Worm (Caenorhabditis elegans) whole organism, L4 larva: Measurements from ENCODE around the gene T14B4.8.
A peak's percentile ranks its signal among the peaks of the same experiment; 100 is the strongest.

Source experiments
- F37D6.2 ChIP-seq: sonication (generic microtip); optimal IDR thresholded peaks from 2 replicates; lab custom pipeline; 2016; ENCODE audit warnings: mild to moderate bottlenecking, missing genetic modification characterization, missing compliant biosample characterization
- F44E2.7 ChIP-seq: fragments of 200-800 bp; sonication (Bioruptor generic); IDR thresholded peaks from 2 replicates; pipeline ENCODE4 v2.1.2; 2022; ENCODE audit warnings: missing genetic modification characterization, missing compliant biosample characterization
- F49E8.2 ChIP-seq: sonication (generic microtip); optimal IDR thresholded peaks from 2 replicates; lab custom pipeline; 2016; ENCODE audit warnings: missing compliant biosample characterization, mild to moderate bottlenecking, missing genetic modification characterization, borderline replicate concordance
- R02D3.7 ChIP-seq: fragments of 150-350 bp; sonication (generic microtip); optimal IDR thresholded peaks from 3 replicates; lab custom pipeline; 2014; ENCODE audit warnings: missing biosample characterization, missing genetic modification characterization
- Y105C5A.15 ChIP-seq: fragments of 200-800 bp; sonication (Bioruptor generic); IDR thresholded peaks from 2 replicates; pipeline ENCODE4 v1.3.6; 2022; ENCODE audit warnings: missing genetic modification characterization, missing compliant biosample characterization
- Y5F2A.4 ChIP-seq: fragments of 200-800 bp; sonication (Bioruptor generic); optimal IDR thresholded peaks from 2 replicates; lab custom pipeline; 2018; ENCODE audit warnings: mild to moderate bottlenecking, missing genetic modification characterization, missing compliant biosample characterization
- ZK337.2 ChIP-seq: fragments of 200-800 bp; sonication (Bioruptor generic); IDR thresholded peaks from 2 replicates; pipeline ENCODE4 v1.3.6; 2022; ENCODE audit warnings: missing genetic modification reagents, missing genetic modification characterization, missing compliant biosample characterization
- arid-1 ChIP-seq: fragments of 200-800 bp; sonication (Bioruptor generic); conservative IDR thresholded peaks from 2 replicates; pipeline ENCODE4 v1.3.6; 2022; ENCODE audit warnings: missing genetic modification reagents, missing genetic modification characterization, missing compliant biosample characterization
- attf-4 ChIP-seq: sonication (generic microtip); optimal IDR thresholded peaks from 3 replicates; lab custom pipeline; 2017; ENCODE audit warnings: missing biosample characterization, missing genetic modification characterization
- ceh-20 ChIP-seq: fragments of 200-800 bp; sonication (Bioruptor generic); IDR thresholded peaks from 2 replicates; pipeline ENCODE4 v1.3.6; 2022; ENCODE audit warnings: missing genetic modification reagents, missing genetic modification characterization, missing compliant biosample characterization
- ces-1 ChIP-seq: fragments of 150-350 bp; sonication (generic microtip); optimal IDR thresholded peaks from 4 replicates; lab custom pipeline; 2014; ENCODE audit warnings: missing biosample characterization, missing genetic modification reagents, missing genetic modification characterization
- ctbp-1 ChIP-seq: fragments of 200-800 bp; sonication (Bioruptor generic); IDR thresholded peaks from 2 replicates; pipeline ENCODE4 v1.3.6; 2022; ENCODE audit warnings: missing genetic modification reagents, missing genetic modification characterization, missing compliant biosample characterization
- daf-12 ChIP-seq: fragments of 150-350 bp; optimal IDR thresholded peaks from 2 replicates; lab custom pipeline; 2014; ENCODE audit warnings: missing biosample characterization, missing genetic modification reagents, missing genetic modification characterization
- daf-16 ChIP-seq, 3 experiments: sonication (generic microtip); optimal IDR thresholded peaks; 2 replicates each; lab custom pipeline; 2016 to 2017; ENCODE audit warnings: missing genetic modification characterization in 3 of 3, missing genetic modification reagents in 3 of 3, mild to moderate bottlenecking in 2 of 3, missing compliant biosample characterization in 2 of 3, missing biosample characterization in 1 of 3, moderate library complexity in 1 of 3
- daf-19 ChIP-seq: fragments of 200-800 bp; sonication (Bioruptor generic); conservative IDR thresholded peaks from 2 replicates; pipeline ENCODE4 v1.3.6; 2022; ENCODE audit warnings: missing genetic modification characterization, missing compliant biosample characterization
- dmd-6 ChIP-seq: fragments of 200-800 bp; sonication (Bioruptor generic); IDR thresholded peaks from 2 replicates; pipeline ENCODE4 v1.3.6; 2022; ENCODE audit warnings: missing genetic modification reagents, missing genetic modification characterization, missing compliant biosample characterization
- dmd-8 ChIP-seq: fragments of 200-800 bp; sonication (Bioruptor generic); IDR thresholded peaks from 2 replicates; pipeline ENCODE4 v1.3.6; 2022; ENCODE audit warnings: missing genetic modification characterization, missing compliant biosample characterization
- egl-43 ChIP-seq: fragments of 200-800 bp; sonication (Bioruptor generic); IDR thresholded peaks from 2 replicates; pipeline ENCODE4 v1.3.6; 2022; ENCODE audit warnings: missing genetic modification reagents, missing genetic modification characterization, missing compliant biosample characterization
- hif-1 ChIP-seq, 2 experiments: sonication (generic microtip); optimal IDR thresholded peaks; 2 replicates each; lab custom pipeline; 2016 to 2017; ENCODE audit warnings: missing compliant biosample characterization in 2 of 2, missing genetic modification characterization in 2 of 2, missing genetic modification reagents in 2 of 2, missing genotype in 2 of 2, mild to moderate bottlenecking in 1 of 2
- hlh-11 ChIP-seq: fragments of 200-800 bp; sonication (Bioruptor generic); optimal IDR thresholded peaks from 2 replicates; lab custom pipeline; 2018; ENCODE audit warnings: mild to moderate bottlenecking, missing genetic modification characterization, missing compliant biosample characterization
- hlh-30 ChIP-seq: sonication (generic microtip); optimal IDR thresholded peaks from 2 replicates; lab custom pipeline; 2017; ENCODE audit warnings: antibody characterized with exemption, mild to moderate bottlenecking, missing genetic modification characterization, missing compliant biosample characterization; ENCODE audit not compliant: insufficient read depth
- hmg-1.1 ChIP-seq: fragments of 200-800 bp; sonication (Bioruptor generic); IDR thresholded peaks from 2 replicates; pipeline ENCODE4 v1.3.6; 2022; ENCODE audit warnings: missing genetic modification reagents, missing genetic modification characterization, missing compliant biosample characterization
- lin-1 ChIP-seq: fragments of 200-800 bp; sonication (Bioruptor generic); IDR thresholded peaks from 2 replicates; pipeline ENCODE4 v1.3.6; 2022; ENCODE audit warnings: missing genetic modification reagents, missing genetic modification characterization, missing compliant biosample characterization
- lsy-2 ChIP-seq, 2 experiments: fragments of 150-350 bp in 1 of 2; sonication (generic microtip) in 1 of 2; optimal IDR thresholded peaks; 2 replicates each; lab custom pipeline; 2014 to 2017; ENCODE audit warnings: missing biosample characterization in 2 of 2, missing genetic modification characterization in 2 of 2
- madf-9 ChIP-seq: fragments of 200-800 bp; sonication (Bioruptor generic); conservative IDR thresholded peaks from 2 replicates; pipeline ENCODE4 v1.3.6; 2022; ENCODE audit warnings: missing genetic modification reagents, missing genetic modification characterization, missing compliant biosample characterization
- mep-1 ChIP-seq: fragments of 150-350 bp; sonication (generic microtip); optimal IDR thresholded peaks from 3 replicates; lab custom pipeline; 2014; ENCODE audit warnings: missing biosample characterization, missing genetic modification characterization
- mxl-3 ChIP-seq: fragments of 200-800 bp; sonication (Bioruptor generic); optimal IDR thresholded peaks from 2 replicates; lab custom pipeline; 2018; ENCODE audit warnings: mild to moderate bottlenecking, missing genetic modification characterization, missing compliant biosample characterization
- nhr-10 ChIP-seq: fragments of 150-350 bp; optimal IDR thresholded peaks from 2 replicates; lab custom pipeline; 2014; ENCODE audit warnings: missing biosample characterization, missing genetic modification characterization
- nhr-102 ChIP-seq: sonication (generic microtip); optimal IDR thresholded peaks from 2 replicates; lab custom pipeline; 2016; ENCODE audit warnings: mild to moderate bottlenecking, missing genetic modification characterization, moderate library complexity, missing compliant biosample characterization
- nhr-11 ChIP-seq: fragments of 150-350 bp; optimal IDR thresholded peaks from 2 replicates; lab custom pipeline; 2014; ENCODE audit warnings: missing biosample characterization, missing genetic modification characterization
- nhr-41 ChIP-seq: fragments of 200-800 bp; sonication (Bioruptor generic); IDR thresholded peaks from 2 replicates; pipeline ENCODE4 v1.3.6; 2022; ENCODE audit warnings: missing genetic modification reagents, missing genetic modification characterization, missing compliant biosample characterization
- nhr-76 ChIP-seq: fragments of 150-350 bp; optimal IDR thresholded peaks from 2 replicates; lab custom pipeline; 2014; ENCODE audit warnings: missing biosample characterization, missing genetic modification characterization
- php-3 ChIP-seq: fragments of 200-800 bp; sonication (Bioruptor generic); IDR thresholded peaks from 2 replicates; pipeline ENCODE4 v1.3.6; 2022; ENCODE audit warnings: missing genetic modification reagents, missing genetic modification characterization, missing compliant biosample characterization
- pqm-1 ChIP-seq: sonication (generic microtip); optimal IDR thresholded peaks from 2 replicates; lab custom pipeline; 2017; ENCODE audit warnings: missing biosample characterization, missing genetic modification characterization
- rbr-2 ChIP-seq: sonication (generic microtip); optimal IDR thresholded peaks from 2 replicates; lab custom pipeline; 2016; ENCODE audit warnings: missing genotype, missing genetic modification characterization, missing compliant biosample characterization
- saeg-2 ChIP-seq: fragments of 200-800 bp; sonication (Bioruptor generic); IDR thresholded peaks from 2 replicates; pipeline ENCODE4 v1.3.6; 2022; ENCODE audit warnings: missing genetic modification reagents, missing genetic modification characterization, missing compliant biosample characterization
- set-16 ChIP-seq: fragments of 200-800 bp; sonication (Bioruptor generic); IDR thresholded peaks from 2 replicates; pipeline ENCODE4 v1.3.6; 2022; ENCODE audit warnings: missing genetic modification reagents, missing genetic modification characterization, missing compliant biosample characterization
- snpc-1.2 ChIP-seq: fragments of 200-800 bp; sonication (Bioruptor generic); IDR thresholded peaks from 2 replicates; pipeline ENCODE4 v1.3.6; 2022; ENCODE audit warnings: missing genetic modification reagents, missing genetic modification characterization, missing compliant biosample characterization
- spr-3 ChIP-seq: fragments of 200-800 bp; sonication (Bioruptor generic); optimal IDR thresholded peaks from 2 replicates; lab custom pipeline; 2018; ENCODE audit warnings: mild to moderate bottlenecking, missing genetic modification characterization, missing compliant biosample characterization
- tra-1 ChIP-seq: fragments of 200-800 bp; sonication (Bioruptor generic); IDR thresholded peaks from 2 replicates; pipeline ENCODE4 v1.3.6; 2022; ENCODE audit warnings: missing genetic modification reagents, missing genetic modification characterization, missing compliant biosample characterization
- unc-62 ChIP-seq, 3 experiments: fragments of 150-350 bp in 1 of 3; sonication (generic microtip); optimal IDR thresholded peaks in 2 of 3; peaks in 1 of 3; 1 replicate in 1 of 3; 2 replicates in 2 of 3; lab custom pipeline; 2014 to 2017; ENCODE audit warnings: missing biosample characterization in 3 of 3, missing genetic modification characterization in 3 of 3, missing genetic modification reagents in 3 of 3, missing genotype in 1 of 3
- zag-1 ChIP-seq: fragments of 150-350 bp; optimal IDR thresholded peaks from 2 replicates; lab custom pipeline; 2014; ENCODE audit warnings: missing biosample characterization, missing genetic modification characterization
- zfp-2 ChIP-seq: sonication (generic microtip); optimal IDR thresholded peaks from 2 replicates; lab custom pipeline; 2016; ENCODE audit warnings: mild to moderate bottlenecking, missing genetic modification characterization, missing compliant biosample characterization
- zip-11 ChIP-seq: fragments of 200-800 bp; sonication (Bioruptor generic); IDR thresholded peaks from 2 replicates; pipeline ENCODE4 v1.3.6; 2022; ENCODE audit warnings: missing genetic modification characterization, missing compliant biosample characterization
- ztf-11 ChIP-seq: fragments of 150-350 bp; optimal IDR thresholded peaks from 2 replicates; lab custom pipeline; 2014; ENCODE audit warnings: missing biosample characterization, missing genetic modification characterization

The T14B4.8 gene

DNA sequence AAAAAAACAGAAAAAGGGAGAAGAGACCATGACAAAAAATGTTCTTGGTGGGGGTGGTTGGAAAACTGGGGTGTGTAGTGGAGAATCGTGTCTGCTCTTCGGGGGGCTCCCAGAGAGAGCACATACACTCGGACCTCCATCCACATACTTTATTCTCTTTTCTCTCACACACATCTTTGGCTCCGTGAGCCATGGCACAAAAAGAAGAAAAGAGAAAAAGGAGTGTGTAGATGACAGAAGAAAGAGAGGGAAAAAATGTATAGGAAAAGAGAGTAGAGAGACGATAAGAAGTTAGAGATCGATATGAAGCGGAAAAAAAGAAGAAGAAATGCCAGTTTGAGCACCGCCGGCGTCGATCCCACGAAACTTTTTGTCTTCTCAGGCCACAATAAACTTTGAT lies 20.2 kb downstream of the T14B4.8 start:
- TF ChIP-seq lsy-2 (tag; optimal IDR thresholded peaks at IDR 0.05; lab: Kevin White, UChicago), result peak in 1 of 2 experiments; percentile 53
- TF ChIP-seq nhr-11 (tag; lab: Kevin White, UChicago), result peak; percentile 47
- 0 out of 2 replicates have a peak, but pooled peaks have one; percentile 12 for TF ChIP-seq ZK337.2 (GFP tag; lab: Robert Waterston, UW)
- TF ChIP-seq tra-1 (GFP tag; lab: Robert Waterston, UW), result peak; percentile 35; the same call in 1 of the 2 replicates
- TF ChIP-seq spr-3 (GFP tag; lab: Kevin White, UChicago), result no peak
- peak; percentile 25 for TF ChIP-seq rbr-2 (tag; lab: Kevin White, UChicago)
- peak; percentile 62 for TF ChIP-seq ctbp-1
- peak in 1 of 2 experiments; percentile 97 for TF ChIP-seq unc-62 (GFP tag; optimal IDR thresholded peaks at IDR 0.05 in 1 of 2; lab: Kevin White, UChicago)
- TF ChIP-seq unc-62 (tag; optimal IDR thresholded peaks at IDR 0.05; lab: Kevin White, UChicago), result no peak
- peak; percentile 77 for TF ChIP-seq mep-1 (tag; lab: Kevin White, UChicago)
- no peak for TF ChIP-seq snpc-1.2
- TF ChIP-seq hmg-1.1 (GFP tag; lab: Robert Waterston, UW), result peak; percentile 54
- no peak for TF ChIP-seq hif-1 (tag; optimal IDR thresholded peaks at IDR 0.05; lab: Kevin White, UChicago)
- no peak for TF ChIP-seq F44E2.7 (GFP tag; lab: Robert Waterston, UW)
- peak; percentile 59; the same call in 1 of the 2 replicates for TF ChIP-seq ceh-20

DNA sequence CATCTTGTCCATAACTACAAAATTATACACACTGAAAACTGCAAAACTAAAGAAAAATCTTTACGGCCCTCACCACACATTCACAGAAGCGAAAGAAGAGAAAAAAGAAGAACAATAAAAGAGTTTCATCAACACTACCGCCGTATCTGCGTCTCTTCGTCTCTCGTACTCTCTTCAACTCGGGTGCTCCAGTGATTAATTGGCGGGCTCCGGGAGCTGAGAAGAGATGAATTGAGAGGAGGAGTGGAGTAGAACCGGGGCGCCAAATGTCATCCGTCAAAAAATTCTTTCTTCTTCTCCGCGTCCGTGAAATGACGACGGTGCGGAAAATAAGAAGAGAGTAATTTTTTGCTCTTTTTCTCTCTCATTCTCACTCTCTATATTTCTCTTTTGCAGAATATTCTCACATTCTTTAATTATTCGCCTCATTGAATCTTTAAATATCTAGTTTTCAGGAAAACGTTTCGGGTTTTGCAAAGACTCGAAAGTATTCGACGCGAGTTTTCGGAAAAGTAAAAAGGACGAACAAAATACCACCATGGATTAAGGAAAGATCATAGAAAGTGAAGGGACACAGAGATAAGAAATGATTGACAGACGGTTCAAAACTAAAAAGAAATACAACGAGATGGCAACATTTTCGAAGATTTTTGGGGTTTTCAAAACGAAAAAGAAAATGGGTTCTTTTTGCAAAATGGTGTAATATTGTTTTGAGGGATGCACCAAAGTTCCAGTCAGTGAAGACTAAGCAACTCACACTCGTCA lies 21.5 kb downstream of the T14B4.8 start:
- peak; percentile 29 for TF ChIP-seq hlh-11 (tag; lab: Kevin White, UChicago)
- TF ChIP-seq php-3 (GFP tag; lab: Robert Waterston, UW), result no peak
- TF ChIP-seq set-16, result no peak; the same call in 1 of the 2 replicates
- no peak for TF ChIP-seq nhr-76
- no peak for TF ChIP-seq ces-1 (GFP tag; lab: Kevin White, UChicago)
- no peak for TF ChIP-seq lin-1
- TF ChIP-seq ztf-11 (tag; lab: Kevin White, UChicago), result no peak
- no peak for TF ChIP-seq daf-12 (tag; lab: Kevin White, UChicago)
- TF ChIP-seq arid-1, result no peak
- no peak for TF ChIP-seq R02D3.7 (tag; lab: Kevin White, UChicago)
- TF ChIP-seq zip-11 (GFP tag; lab: Robert Waterston, UW), result no peak
- peak; percentile 20 for TF ChIP-seq mep-1 (tag; lab: Kevin White, UChicago)
- no peak for TF ChIP-seq dmd-8 (GFP tag; lab: Robert Waterston, UW)
- no peak for TF ChIP-seq nhr-41
- 0 out of 2 replicates have a peak, but pooled peaks have one; percentile 18 for TF ChIP-seq dmd-6 (GFP tag; lab: Robert Waterston, UW)
- TF ChIP-seq daf-16 (GFP tag; optimal IDR thresholded peaks at IDR 0.05; lab: Kevin White, UChicago), result peak in 1 of 2 experiments; percentile 58
- TF ChIP-seq daf-16 (tag; optimal IDR thresholded peaks at IDR 0.05; lab: Kevin White, UChicago), result no peak
- TF ChIP-seq nhr-102 (tag; lab: Kevin White, UChicago), result no peak
- no peak for TF ChIP-seq hlh-30
- TF ChIP-seq saeg-2 (GFP tag; lab: Robert Waterston, UW), result no peak
- peak in 1 of 2 experiments; percentile 28 for TF ChIP-seq hif-1 (tag; optimal IDR thresholded peaks at IDR 0.05; lab: Kevin White, UChicago)
- 0 out of 2 replicates have a peak, but pooled peaks have one; percentile 35 for TF ChIP-seq egl-43
- TF ChIP-seq F44E2.7 (GFP tag; lab: Robert Waterston, UW), result no peak
- no peak for TF ChIP-seq madf-9 (GFP tag; lab: Robert Waterston, UW)
- no peak for TF ChIP-seq F37D6.2 (tag; lab: Kevin White, UChicago)
- TF ChIP-seq daf-19 (GFP tag; lab: Robert Waterston, UW), result no peak
- TF ChIP-seq ctbp-1, result 0 out of 2 replicates have a peak, but pooled peaks have one; percentile 45
- peak in 1 of 2 experiments; percentile 51 for TF ChIP-seq lsy-2 (tag; optimal IDR thresholded peaks at IDR 0.05; lab: Kevin White, UChicago)
- TF ChIP-seq nhr-10 (tag; lab: Kevin White, UChicago), result no peak
- no peak for TF ChIP-seq Y105C5A.15 (GFP tag; lab: Robert Waterston, UW)
- no peak for TF ChIP-seq zfp-2 (tag; lab: Kevin White, UChicago)
- TF ChIP-seq F49E8.2, result no peak
- no peak for TF ChIP-seq snpc-1.2
- TF ChIP-seq rbr-2 (tag; lab: Kevin White, UChicago), result peak; percentile 7
- no peak for TF ChIP-seq mxl-3 (GFP tag; lab: Kevin White, UChicago)
- TF ChIP-seq zag-1 (tag; lab: Kevin White, UChicago), result no peak
- no peak for TF ChIP-seq pqm-1 (tag; lab: Kevin White, UChicago)
- TF ChIP-seq attf-4 (tag; lab: Kevin White, UChicago), result no peak
- peak; percentile 66; the same call in 1 of the 2 replicates for TF ChIP-seq ceh-20
- TF ChIP-seq Y5F2A.4 (GFP tag; lab: Kevin White, UChicago), result no peak
